Fruit fly (Drosophila melanogaster): Measurements from ENCODE around the gene CG13924.

DNA sequence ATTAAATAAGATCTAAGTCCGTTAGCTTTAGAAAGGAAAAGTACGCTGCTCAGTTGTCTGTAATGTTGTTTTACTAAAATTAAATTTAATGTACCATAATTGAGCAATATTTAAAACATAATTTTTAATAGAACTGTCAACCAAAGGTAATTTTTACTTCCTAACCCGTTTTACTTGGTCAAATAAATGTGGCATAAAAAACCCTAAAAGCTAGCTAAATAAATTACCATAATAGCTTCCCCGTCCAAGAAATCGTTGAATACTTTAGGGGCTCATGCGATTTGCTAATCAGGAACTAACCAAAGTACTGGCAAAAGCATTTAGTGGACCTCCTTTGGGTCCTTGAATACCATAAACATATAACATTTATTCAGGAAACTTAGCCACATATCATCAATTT lies 19.3 kb upstream of the CG13924 start:
- TF ChIP-seq CG8478 (optimal IDR thresholded peaks at IDR 0.05) (no peak), psq (optimal IDR thresholded peaks at IDR 0.05) (no peak), pan (optimal IDR thresholded peaks at IDR 0.05) (no peak), EcR (GFP tag; optimal IDR thresholded peaks at IDR 0.05) (no peak)
